Fruit fly (Drosophila melanogaster): Measurements from ENCODE around the gene CG10098.

The CG10098 gene

DNA sequence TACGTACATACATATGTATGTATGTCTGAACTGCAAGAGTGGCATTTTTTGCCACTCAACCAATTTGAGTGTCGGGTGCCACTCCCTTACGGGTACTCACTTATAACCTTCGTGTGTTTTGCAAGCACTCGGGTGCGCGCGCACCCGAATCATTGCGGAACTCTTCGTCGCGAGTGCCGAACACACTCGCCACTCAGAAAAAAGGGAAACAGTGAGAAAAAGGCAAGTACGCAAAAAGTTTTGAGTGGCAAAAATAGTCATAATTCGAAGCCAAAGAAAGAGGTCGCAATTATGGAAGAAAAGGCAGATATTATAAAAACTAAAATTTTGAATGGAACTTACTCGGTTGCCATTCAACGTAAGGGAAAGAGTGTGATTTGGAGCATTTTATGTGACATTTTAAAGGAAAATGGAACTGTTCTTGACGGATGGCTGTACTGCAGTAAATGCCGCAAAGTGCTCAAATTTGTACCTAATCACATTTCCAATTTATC is 34.0 kb upstream of the CG10098 start (continued):
- TF ChIP-seq fru (optimal IDR thresholded peaks at IDR 0.05) (no peak), rib (GFP tag; IDR thresholded peaks at IDR 0.05) (peak; percentile 48; the same call in 1 of the 2 replicates), Ravus (GFP tag; IDR thresholded peaks at IDR 0.05) (no peak), CG18599 (GFP tag; optimal IDR thresholded peaks at IDR 0.05) (no peak), CG13296 (GFP tag; optimal IDR thresholded peaks at IDR 0.05) (peak; percentile 3), HLH3B (GFP tag; IDR thresholded peaks at IDR 0.05) (no peak), CG9609 (GFP tag; optimal IDR thresholded peaks at IDR 0.05) (no peak), CG4424 (GFP tag; optimal IDR thresholded peaks at IDR 0.05) (no peak), Rfx (GFP tag; IDR thresholded peaks at IDR 0.05) (peak; percentile 23; the same call in 1 of the 2 replicates), CG14441 (GFP tag; IDR thresholded peaks at IDR 0.05) (0 out of 2 replicates have a peak, but pooled peaks have one; percentile 7), ab (GFP tag; optimal IDR thresholded peaks at IDR 0.05) (no peak), CG2199 (GFP tag; IDR thresholded peaks at IDR 0.05) (peak; percentile 61; the same call in 1 of the 3 replicates), CG10565 (GFP tag; optimal IDR thresholded peaks at IDR 0.05) (no peak), cato (GFP tag; optimal IDR thresholded peaks at IDR 0.05; ENCODE audit: borderline replicate concordance) (no peak), CG12155 (GFP tag; optimal IDR thresholded peaks at IDR 0.05) (no peak), CTCF (GFP tag; optimal IDR thresholded peaks at IDR 0.05) (no peak), CG7745 (tag; optimal IDR thresholded peaks at IDR 0.05) (no peak), CG10209 (GFP tag; optimal IDR thresholded peaks at IDR 0.05) (no peak), pum (GFP tag; optimal IDR thresholded peaks at IDR 0.05) (no peak), CG12299 (tag; optimal IDR thresholded peaks at IDR 0.05) (no peak), bowl (GFP tag; IDR thresholded peaks at IDR 0.05) (no peak), Asciz (GFP tag; optimal IDR thresholded peaks at IDR 0.05) (no peak), zf30C (GFP tag; optimal IDR thresholded peaks at IDR 0.05) (peak; percentile 52), Bdp1 (GFP tag; optimal IDR thresholded peaks at IDR 0.05) (no peak), MTF-1 (GFP tag; optimal IDR thresholded peaks at IDR 0.05; ENCODE audit: borderline replicate concordance) (no peak), Jarid2 (GFP tag; optimal IDR thresholded peaks at IDR 0.05) (no peak), B-H1 (GFP tag; IDR thresholded peaks at IDR 0.05) (no peak), NK7.1 (GFP tag; optimal IDR thresholded peaks at IDR 0.05) (no peak), CG14710 (tag; optimal IDR thresholded peaks at IDR 0.05) (no peak), CG3838 (GFP tag; optimal IDR thresholded peaks at IDR 0.05) (no peak), CG17568 (GFP tag; optimal IDR thresholded peaks at IDR 0.05) (no peak), CG4282 (GFP tag; optimal IDR thresholded peaks at IDR 0.05) (no peak), CoRest (tag; optimal IDR thresholded peaks at IDR 0.05) (no peak), sd (tag; optimal IDR thresholded peaks at IDR 0.05) (no peak), CG2875 (GFP tag; optimal IDR thresholded peaks at IDR 0.05) (no peak), Elba2 (GFP tag; optimal IDR thresholded peaks at IDR 0.05) (no peak), CG15479 (GFP tag; optimal IDR thresholded peaks at IDR 0.05) (peak; percentile 81), Myb (GFP tag; optimal IDR thresholded peaks at IDR 0.05) (no peak), CG3281 (GFP tag; optimal IDR thresholded peaks at IDR 0.05) (no peak), btn (GFP tag; optimal IDR thresholded peaks at IDR 0.05) (no peak), CG8388 (GFP tag; optimal IDR thresholded peaks at IDR 0.05) (no peak), slp2 (GFP tag; optimal IDR thresholded peaks at IDR 0.05) (no peak), pfk (GFP tag; optimal IDR thresholded peaks at IDR 0.05) (no peak), otp (GFP tag; IDR thresholded peaks at IDR 0.05) (no peak), YL-1 (GFP tag; optimal IDR thresholded peaks at IDR 0.05) (no peak), Xrp1 (GFP tag; IDR thresholded peaks at IDR 0.05) (no peak), CG2202 (tag; optimal IDR thresholded peaks at IDR 0.05) (no peak), CG1602 (GFP tag; optimal IDR thresholded peaks at IDR 0.05) (no peak), amos (GFP tag; IDR thresholded peaks at IDR 0.05; ENCODE audit: partially characterized antibody) (no peak; the same call in 1 of the 2 replicates), ham (GFP tag; IDR thresholded peaks at IDR 0.05) (no peak), CG4328 (GFP tag; optimal IDR thresholded peaks at IDR 0.05) (no peak), knrl (GFP tag; IDR thresholded peaks at IDR 0.05; ENCODE audit: partially characterized antibody) (no peak)
